Worm (Caenorhabditis elegans) whole organism, late embryonic: Measurements from ENCODE around the gene ndab-1.

ENCODE experiments used
- C08G9.2 ChIP-seq: sonication (generic microtip); optimal IDR thresholded peaks from 2 replicates; lab custom pipeline; 2016; ENCODE audit warnings: mild to moderate bottlenecking, missing genetic modification characterization, moderate library complexity, missing compliant biosample characterization
- C38D4.7 ChIP-seq: fragments of 200-800 bp; sonication (Bioruptor generic); optimal IDR thresholded peaks from 2 replicates; lab custom pipeline; 2018; ENCODE audit warnings: mild to moderate bottlenecking, missing genetic modification characterization, moderate library complexity, missing compliant biosample characterization
- F13H6.1 ChIP-seq: sonication (generic microtip); optimal IDR thresholded peaks from 2 replicates; lab custom pipeline; 2016; ENCODE audit warnings: missing genetic modification characterization, missing compliant biosample characterization
- K02D7.2 ChIP-seq: sonication (generic microtip); optimal IDR thresholded peaks from 2 replicates; lab custom pipeline; 2017; ENCODE audit warnings: mild to moderate bottlenecking, missing genetic modification characterization, missing compliant biosample characterization
- T23F11.4 ChIP-seq: fragments of 200-800 bp; sonication (Bioruptor generic); optimal IDR thresholded peaks from 2 replicates; lab custom pipeline; 2018; ENCODE audit warnings: mild to moderate bottlenecking, missing genetic modification characterization, missing compliant biosample characterization
- Y22D7AL.16 ChIP-seq: sonication (generic microtip); optimal IDR thresholded peaks from 2 replicates; lab custom pipeline; 2016; ENCODE audit warnings: missing genetic modification characterization, missing compliant biosample characterization
- ama-1 ChIP-seq: fragments of 150-350 bp; optimal IDR thresholded peaks from 2 replicates; lab custom pipeline; 2014
- ceh-18 ChIP-seq: sonication (generic microtip); optimal IDR thresholded peaks from 2 replicates; lab custom pipeline; 2016; ENCODE audit warnings: missing genetic modification characterization, missing compliant biosample characterization
- ceh-2 ChIP-seq: sonication (generic microtip); optimal IDR thresholded peaks from 2 replicates; lab custom pipeline; 2016; ENCODE audit warnings: missing genotype, missing genetic modification characterization, missing compliant biosample characterization
- ceh-22 ChIP-seq: sonication (generic microtip); optimal IDR thresholded peaks from 2 replicates; lab custom pipeline; 2017; ENCODE audit warnings: missing biosample characterization, missing genetic modification characterization
- ceh-24 ChIP-seq: sonication (generic microtip); optimal IDR thresholded peaks from 2 replicates; lab custom pipeline; 2016; ENCODE audit warnings: mild to moderate bottlenecking, missing genetic modification characterization, missing compliant biosample characterization
- ceh-31 ChIP-seq: sonication (generic microtip); optimal IDR thresholded peaks from 2 replicates; lab custom pipeline; 2016; ENCODE audit warnings: missing genetic modification characterization, missing compliant biosample characterization
- ceh-34 ChIP-seq: sonication (generic microtip); optimal IDR thresholded peaks from 2 replicates; lab custom pipeline; 2016; ENCODE audit warnings: mild to moderate bottlenecking, missing genetic modification characterization, missing compliant biosample characterization
- ceh-45 ChIP-seq: fragments of 200-800 bp; sonication (Bioruptor generic); IDR thresholded peaks from 2 replicates; pipeline ENCODE4 v1.3.6; 2022; ENCODE audit warnings: missing genetic modification reagents, missing genetic modification characterization, missing compliant biosample characterization
- ceh-48 ChIP-seq: sonication (generic microtip); optimal IDR thresholded peaks from 2 replicates; lab custom pipeline; 2016; ENCODE audit warnings: missing genetic modification characterization, inconsistent platforms, missing compliant biosample characterization
- ceh-9 ChIP-seq: sonication (generic microtip); optimal IDR thresholded peaks from 2 replicates; lab custom pipeline; 2016; ENCODE audit warnings: mild to moderate bottlenecking, missing genetic modification characterization, inconsistent platforms, missing compliant biosample characterization
- che-1 ChIP-seq: sonication (generic microtip); optimal IDR thresholded peaks from 2 replicates; lab custom pipeline; 2016; ENCODE audit warnings: mild to moderate bottlenecking, missing genetic modification characterization, missing compliant biosample characterization
- dmd-4 ChIP-seq: sonication (generic microtip); optimal IDR thresholded peaks from 2 replicates; lab custom pipeline; 2016; ENCODE audit warnings: borderline replicate concordance, missing genetic modification characterization, missing compliant biosample characterization
- elt-2 ChIP-seq: sonication (generic microtip); optimal IDR thresholded peaks from 2 replicates; lab custom pipeline; 2016; ENCODE audit warnings: missing genetic modification reagents, missing genetic modification characterization, missing compliant biosample characterization
- ets-4 ChIP-seq: sonication (generic microtip); optimal IDR thresholded peaks from 2 replicates; lab custom pipeline; 2016; ENCODE audit warnings: missing genetic modification characterization, missing compliant biosample characterization
- eyg-1 ChIP-seq: sonication (generic microtip); optimal IDR thresholded peaks from 2 replicates; lab custom pipeline; 2016; ENCODE audit warnings: missing genotype, missing genetic modification characterization, missing compliant biosample characterization
- fax-1 ChIP-seq: sonication (generic microtip); optimal IDR thresholded peaks from 2 replicates; lab custom pipeline; 2016; ENCODE audit warnings: missing genotype, missing genetic modification characterization, missing compliant biosample characterization
- fkh-10 ChIP-seq: fragments of 150-350 bp; optimal IDR thresholded peaks from 2 replicates; lab custom pipeline; 2014; ENCODE audit warnings: missing biosample characterization, missing genetic modification reagents, missing genetic modification characterization
- fkh-6 ChIP-seq: sonication (generic microtip); optimal IDR thresholded peaks from 2 replicates; lab custom pipeline; 2016; ENCODE audit warnings: missing genetic modification characterization, missing compliant biosample characterization
- gmeb-2 ChIP-seq: sonication (generic microtip); optimal IDR thresholded peaks from 2 replicates; lab custom pipeline; 2016; ENCODE audit warnings: missing genetic modification characterization, inconsistent platforms, missing compliant biosample characterization
- hlh-15 ChIP-seq: sonication (generic microtip); optimal IDR thresholded peaks from 2 replicates; lab custom pipeline; 2016; ENCODE audit warnings: missing genetic modification characterization, missing compliant biosample characterization
- hlh-30 ChIP-seq: sonication (generic microtip); optimal IDR thresholded peaks from 2 replicates; lab custom pipeline; 2017; ENCODE audit warnings: antibody characterized with exemption, missing genetic modification characterization, missing compliant biosample characterization; ENCODE audit not compliant: insufficient read depth
- hlh-6 ChIP-seq: sonication (generic microtip); optimal IDR thresholded peaks from 2 replicates; lab custom pipeline; 2016; ENCODE audit warnings: missing genotype, missing genetic modification characterization, missing compliant biosample characterization
- lin-11 ChIP-seq: fragments of 200-800 bp; sonication (Bioruptor generic); optimal IDR thresholded peaks from 2 replicates; lab custom pipeline; 2018; ENCODE audit warnings: mild to moderate bottlenecking, missing genetic modification characterization, missing compliant biosample characterization
- madf-2 ChIP-seq: sonication (generic microtip); optimal IDR thresholded peaks from 2 replicates; lab custom pipeline; 2017; ENCODE audit warnings: missing genetic modification characterization, missing compliant biosample characterization
- nfya-1 ChIP-seq: sonication (generic microtip); optimal IDR thresholded peaks from 2 replicates; lab custom pipeline; 2017; ENCODE audit warnings: missing genetic modification characterization, mild to moderate bottlenecking, missing compliant biosample characterization, antibody characterized with exemption, moderate library complexity
- nhr-232 ChIP-seq: sonication (generic microtip); optimal IDR thresholded peaks from 2 replicates; lab custom pipeline; 2016; ENCODE audit warnings: missing genetic modification characterization, missing compliant biosample characterization
- npax-4 ChIP-seq: sonication (generic microtip); optimal IDR thresholded peaks from 2 replicates; lab custom pipeline; 2016; ENCODE audit warnings: missing genetic modification characterization, missing compliant biosample characterization
- odd-2 ChIP-seq: sonication (generic microtip); optimal IDR thresholded peaks from 2 replicates; lab custom pipeline; 2017; ENCODE audit warnings: antibody characterized with exemption, mild to moderate bottlenecking, missing genetic modification characterization, missing compliant biosample characterization
- pag-3 ChIP-seq: sonication (generic microtip); optimal IDR thresholded peaks from 2 replicates; lab custom pipeline; 2016; ENCODE audit warnings: missing compliant biosample characterization, missing genetic modification characterization, borderline replicate concordance
- pat-9 ChIP-seq: fragments of 200-800 bp; sonication (Bioruptor generic); optimal IDR thresholded peaks from 2 replicates; lab custom pipeline; 2018; ENCODE audit warnings: mild to moderate bottlenecking, missing genetic modification characterization, moderate library complexity, missing compliant biosample characterization
- pax-1 ChIP-seq: fragments of 150-350 bp; optimal IDR thresholded peaks from 2 replicates; lab custom pipeline; 2014; ENCODE audit warnings: missing biosample characterization, missing genetic modification characterization
- pha-2 ChIP-seq: sonication (generic microtip); optimal IDR thresholded peaks from 2 replicates; lab custom pipeline; 2017; ENCODE audit warnings: mild to moderate bottlenecking, missing genetic modification characterization, missing compliant biosample characterization
- pha-4 ChIP-seq: fragments of 150-350 bp; optimal IDR thresholded peaks from 2 replicates; lab custom pipeline; 2018; ENCODE audit warnings: missing biosample characterization, missing genetic modification reagents, missing genetic modification characterization
- pqm-1 ChIP-seq: sonication (generic microtip); optimal IDR thresholded peaks from 2 replicates; lab custom pipeline; 2016; ENCODE audit warnings: missing genetic modification characterization, missing compliant biosample characterization
- pros-1 ChIP-seq: fragments of 150-350 bp; optimal IDR thresholded peaks from 2 replicates; lab custom pipeline; 2014; ENCODE audit warnings: missing biosample characterization, missing genetic modification reagents, missing genetic modification characterization
- rnt-1 ChIP-seq: sonication (generic microtip); optimal IDR thresholded peaks from 2 replicates; lab custom pipeline; 2016; ENCODE audit warnings: missing genetic modification characterization, missing compliant biosample characterization
- sox-2 ChIP-seq: fragments of 200-800 bp; sonication (Bioruptor generic); IDR thresholded peaks from 2 replicates; pipeline ENCODE4 v1.3.6; 2022; ENCODE audit warnings: missing genetic modification reagents, missing genetic modification characterization, missing compliant biosample characterization
- tbx-2 ChIP-seq: sonication (generic microtip); optimal IDR thresholded peaks from 2 replicates; lab custom pipeline; 2016; ENCODE audit warnings: missing genetic modification characterization, missing compliant biosample characterization
- unc-55 ChIP-seq: sonication (generic microtip); optimal IDR thresholded peaks from 2 replicates; lab custom pipeline; 2017; ENCODE audit warnings: missing biosample characterization, missing genetic modification reagents, missing genetic modification characterization
- unc-86 ChIP-seq: sonication (generic microtip); optimal IDR thresholded peaks from 2 replicates; lab custom pipeline; 2016; ENCODE audit warnings: missing genetic modification characterization, missing compliant biosample characterization
- zip-5 ChIP-seq: sonication (generic microtip); optimal IDR thresholded peaks from 2 replicates; lab custom pipeline; 2016; ENCODE audit warnings: missing genetic modification characterization, missing compliant biosample characterization
- ztf-16 ChIP-seq: sonication (generic microtip); optimal IDR thresholded peaks from 2 replicates; lab custom pipeline; 2017; ENCODE audit warnings: missing genetic modification characterization, missing compliant biosample characterization

ndab-1 gene

DNA sequence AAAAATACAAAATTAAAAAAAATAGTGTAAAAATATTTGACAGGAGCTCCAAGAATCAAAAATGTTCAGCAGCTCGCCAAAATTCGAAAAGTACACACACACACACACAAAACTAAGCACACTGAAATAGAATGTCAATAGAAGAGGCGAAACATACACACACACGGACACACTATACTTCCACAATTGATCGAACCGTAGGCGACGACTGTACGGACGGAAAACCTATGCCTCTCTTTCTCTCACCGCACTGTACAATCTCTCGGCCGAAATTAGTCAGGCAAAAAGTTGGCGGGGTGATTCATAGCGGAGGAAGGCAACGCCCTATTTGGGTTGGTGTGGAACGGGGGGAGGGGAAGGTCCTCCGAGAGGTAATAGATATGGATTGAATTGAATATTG, 32.0 kb upstream of the ndab-1 start:
- TF ChIP-seq ceh-9 (tag; lab: Kevin White, UChicago) (no peak), pat-9 (no peak), ets-4 (tag; lab: Kevin White, UChicago) (peak; percentile 20)

DNA sequence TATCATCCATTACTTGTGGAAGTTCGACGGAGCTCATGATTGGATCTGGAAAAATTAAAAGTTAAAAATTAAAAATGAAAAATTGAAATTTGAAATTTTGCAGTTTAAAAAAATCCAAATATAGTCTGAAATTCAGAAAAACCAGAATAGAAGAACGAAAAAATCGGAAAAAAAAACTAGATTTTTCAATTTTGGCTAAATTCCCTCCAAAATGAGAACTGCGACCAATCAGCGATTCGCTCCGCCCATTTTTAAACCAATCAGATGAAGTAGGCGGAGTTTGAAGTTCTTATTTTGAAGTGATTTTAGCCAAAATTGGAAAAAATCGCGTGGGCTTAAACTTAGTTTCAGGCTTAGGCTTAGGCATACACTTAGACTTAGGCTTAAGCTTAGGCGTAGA, 31.5 kb upstream of the ndab-1 start, which contains the start of gene Y56A3A.7:
Y56A3A.7 (minus strand) TSS at position 47 of the 400 bp plus-strand sequence.
- TF ChIP-seq nfya-1 (tag; lab: Kevin White, UChicago) = peak; percentile 76
- TF ChIP-seq lin-11 (tag; lab: Kevin White, UChicago) = no peak
- TF ChIP-seq, all 69 proteins: peak for 1

DNA sequence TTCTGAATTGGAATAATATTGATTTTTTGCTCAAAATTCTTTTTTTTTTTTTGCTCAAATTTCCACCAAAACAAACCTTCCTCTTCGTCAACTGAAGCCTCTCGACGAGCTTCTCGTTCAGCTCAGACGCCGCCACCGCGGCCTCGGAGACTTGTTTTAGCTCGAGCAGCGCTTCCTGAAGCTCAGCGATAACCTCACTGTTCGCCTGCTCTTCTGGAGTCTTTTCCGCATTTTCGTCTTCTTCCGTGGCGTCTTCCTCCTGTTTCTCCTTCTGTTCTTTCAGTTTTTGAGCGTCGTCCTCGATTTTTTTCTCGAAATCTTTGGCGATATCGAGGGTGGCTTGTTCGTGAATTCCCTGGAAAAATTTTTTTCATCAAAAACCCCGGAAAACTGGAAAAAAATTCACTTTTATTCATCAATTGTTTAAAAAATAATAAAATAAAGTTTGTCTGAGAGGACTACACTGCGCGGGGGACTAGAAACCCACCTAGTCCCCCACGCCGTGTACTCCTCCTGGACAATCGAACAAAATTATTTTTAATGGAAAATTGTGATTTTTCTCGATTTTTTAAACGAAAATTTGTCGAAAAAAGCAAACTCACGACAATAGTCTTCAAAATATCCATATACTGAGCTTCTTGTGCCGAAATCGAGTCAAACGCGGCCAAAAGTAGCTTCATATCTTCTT, 30.7 kb upstream of the ndab-1 start:
- TF ChIP-seq fkh-6 (tag; lab: Kevin White, UChicago) (peak; percentile 51), unc-86 (tag; lab: Kevin White, UChicago) (peak; percentile 49), hlh-6 (tag; lab: Kevin White, UChicago) (peak; percentile 65), unc-55 (GFP tag; lab: Kevin White, UChicago) (no peak), ceh-22 (tag; lab: Kevin White, UChicago) (no peak), pha-2 (tag; lab: Kevin White, UChicago) (peak; percentile 42), ceh-34 (peak; percentile 60), T23F11.4 (GFP tag; lab: Kevin White, UChicago) (no peak), fkh-10 (GFP tag; lab: Kevin White, UChicago) (no peak), C38D4.7 (GFP tag; lab: Kevin White, UChicago) (no peak), pros-1 (tag; lab: Kevin White, UChicago) (no peak), Y22D7AL.16 (tag; lab: Kevin White, UChicago) (no peak), sox-2 (GFP tag; lab: Robert Waterston, UW) (no peak), odd-2 (tag; lab: Kevin White, UChicago) (no peak), F13H6.1 (tag; lab: Kevin White, UChicago) (peak; percentile 72), lin-11 (tag; lab: Kevin White, UChicago) (no peak), elt-2 (tag; lab: Kevin White, UChicago) (peak; percentile 69), pha-4 (tag; lab: Kevin White, UChicago) (no peak), ceh-45 (no peak), madf-2 (tag; lab: Kevin White, UChicago) (no peak), ceh-2 (peak; percentile 98), pag-3 (tag; lab: Kevin White, UChicago) (no peak), gmeb-2 (tag; lab: Kevin White, UChicago) (no peak), eyg-1 (peak; percentile 70), ztf-16 (tag; lab: Kevin White, UChicago) (no peak), ceh-31 (tag; lab: Kevin White, UChicago) (peak; percentile 98), hlh-15 (tag; lab: Kevin White, UChicago) (peak; percentile 18), pax-1 (tag; lab: Kevin White, UChicago) (no peak), npax-4 (no peak), K02D7.2 (tag; lab: Kevin White, UChicago) (peak; percentile 69), nhr-232 (no peak), ceh-48 (tag; lab: Kevin White, UChicago) (no peak), nfya-1 (tag; lab: Kevin White, UChicago) (peak; percentile 64), ceh-9 (tag; lab: Kevin White, UChicago) (no peak), C08G9.2 (tag; lab: Kevin White, UChicago) (peak; percentile 95), fax-1 (tag; lab: Kevin White, UChicago) (peak; percentile 71), zip-5 (tag; lab: Kevin White, UChicago) (peak; percentile 73), che-1 (tag; lab: Kevin White, UChicago) (no peak), ceh-18 (tag; lab: Kevin White, UChicago) (peak; percentile 6), ceh-24 (tag; lab: Kevin White, UChicago) (no peak), ama-1 (no peak), hlh-30 (no peak), pqm-1 (peak; percentile 59), rnt-1 (tag; lab: Kevin White, UChicago) (peak; percentile 59), dmd-4 (tag; lab: Kevin White, UChicago) (peak; percentile 34), tbx-2 (peak; percentile 94)
